Worm (Caenorhabditis elegans) whole organism, mixed stage, embryonic: Measurements from ENCODE around the gene F44E7.3.

ENCODE experiments used
- M03D4.4 ChIP-seq: sonication (generic microtip); optimal IDR thresholded peaks from 2 replicates; lab custom pipeline; 2017; ENCODE audit warnings: mild to moderate bottlenecking, missing genetic modification characterization, missing compliant biosample characterization
- bed-3 ChIP-seq: fragments of 200-800 bp; sonication (Bioruptor generic); optimal IDR thresholded peaks from 3 replicates; lab custom pipeline; 2018; ENCODE audit warnings: mild to moderate bottlenecking, missing genetic modification characterization, moderate library complexity, missing compliant biosample characterization
- blmp-1 ChIP-seq: fragments of 150-350 bp; optimal IDR thresholded peaks from 2 replicates; lab custom pipeline; 2014; ENCODE audit warnings: missing biosample characterization, missing genetic modification characterization
- ceh-39 ChIP-seq: fragments of 150-350 bp; optimal IDR thresholded peaks from 2 replicates; lab custom pipeline; 2014; ENCODE audit warnings: missing biosample characterization, missing genetic modification characterization
- ceh-43 ChIP-seq: fragments of 200-800 bp; sonication (Bioruptor generic); optimal IDR thresholded peaks from 2 replicates; lab custom pipeline; 2018; ENCODE audit warnings: mild to moderate bottlenecking, missing genetic modification characterization, moderate library complexity, missing compliant biosample characterization
- ceh-83 ChIP-seq: fragments of 200-800 bp; sonication (Bioruptor generic); optimal IDR thresholded peaks from 2 replicates; lab custom pipeline; 2018; ENCODE audit warnings: mild to moderate bottlenecking, missing genetic modification characterization, missing compliant biosample characterization
- ces-1 ChIP-seq: fragments of 150-350 bp; optimal IDR thresholded peaks from 2 replicates; lab custom pipeline; 2014; ENCODE audit warnings: missing biosample characterization, missing genetic modification reagents, missing genetic modification characterization
- cnd-1 ChIP-seq: fragments of 200-800 bp; sonication (Bioruptor generic); optimal IDR thresholded peaks from 2 replicates; lab custom pipeline; 2018; ENCODE audit warnings: mild to moderate bottlenecking, missing genetic modification characterization, missing compliant biosample characterization
- drap-1 ChIP-seq: fragments of 200-800 bp; sonication (Bioruptor generic); optimal IDR thresholded peaks from 3 replicates; lab custom pipeline; 2018; ENCODE audit warnings: mild to moderate bottlenecking, missing genetic modification characterization, missing compliant biosample characterization
- elt-1 ChIP-seq: sonication (generic microtip); optimal IDR thresholded peaks from 2 replicates; lab custom pipeline; 2017; ENCODE audit warnings: missing genetic modification characterization, mild to moderate bottlenecking, missing compliant biosample characterization, antibody characterized with exemption, moderate library complexity, borderline replicate concordance; ENCODE audit not compliant: insufficient read depth
- elt-3 ChIP-seq: fragments of 150-350 bp; optimal IDR thresholded peaks from 2 replicates; lab custom pipeline; 2014; ENCODE audit warnings: missing biosample characterization, missing genetic modification characterization
- flh-1 ChIP-seq: fragments of 200-800 bp; sonication (Bioruptor generic); optimal IDR thresholded peaks from 2 replicates; lab custom pipeline; 2018; ENCODE audit warnings: mild to moderate bottlenecking, missing genetic modification characterization, moderate library complexity, missing compliant biosample characterization
- hlh-1 ChIP-seq: fragments of 150-350 bp; optimal IDR thresholded peaks from 2 replicates; lab custom pipeline; 2014; ENCODE audit warnings: missing biosample characterization, missing genetic modification reagents, missing genetic modification characterization
- lin-13 ChIP-seq: fragments of 150-350 bp; optimal IDR thresholded peaks from 2 replicates; lab custom pipeline; 2014; ENCODE audit warnings: missing biosample characterization, missing genetic modification characterization
- lin-32 ChIP-seq: fragments of 200-800 bp; sonication (Bioruptor generic); optimal IDR thresholded peaks from 2 replicates; lab custom pipeline; 2018; ENCODE audit warnings: mild to moderate bottlenecking, missing genetic modification characterization, missing compliant biosample characterization
- lsy-2 ChIP-seq: fragments of 150-350 bp; optimal IDR thresholded peaks from 2 replicates; lab custom pipeline; 2014; ENCODE audit warnings: missing biosample characterization, missing genetic modification characterization
- mab-5 ChIP-seq: fragments of 150-350 bp; optimal IDR thresholded peaks from 2 replicates; lab custom pipeline; 2014; ENCODE audit warnings: missing biosample characterization, missing genetic modification characterization
- mep-1 ChIP-seq: fragments of 150-350 bp; optimal IDR thresholded peaks from 2 replicates; lab custom pipeline; 2017; ENCODE audit warnings: missing biosample characterization, missing genetic modification reagents, missing genetic modification characterization, inconsistent platforms
- mls-2 ChIP-seq: sonication (generic microtip); optimal IDR thresholded peaks from 2 replicates; lab custom pipeline; 2016; ENCODE audit warnings: mild to moderate bottlenecking, missing genetic modification characterization, moderate library complexity, missing compliant biosample characterization
- nhr-2 ChIP-seq: fragments of 150-350 bp; optimal IDR thresholded peaks from 2 replicates; lab custom pipeline; 2014; ENCODE audit warnings: missing biosample characterization, missing genetic modification characterization
- nhr-237 ChIP-seq: fragments of 150-350 bp; optimal IDR thresholded peaks from 2 replicates; lab custom pipeline; 2014; ENCODE audit warnings: missing biosample characterization, missing genetic modification characterization
- nhr-28 ChIP-seq: fragments of 150-350 bp; optimal IDR thresholded peaks from 2 replicates; lab custom pipeline; 2014; ENCODE audit warnings: missing biosample characterization, missing genetic modification characterization
- pha-4 ChIP-seq: fragments of 150-350 bp; optimal IDR thresholded peaks from 2 replicates; lab custom pipeline; 2018; ENCODE audit warnings: missing biosample characterization, missing genetic modification reagents, missing genetic modification characterization
- sem-2 ChIP-seq: fragments of 200-800 bp; sonication (Bioruptor generic); optimal IDR thresholded peaks from 2 replicates; lab custom pipeline; 2018; ENCODE audit warnings: mild to moderate bottlenecking, missing genetic modification characterization, missing compliant biosample characterization
- snpc-4 ChIP-seq: fragments of 150-350 bp; optimal IDR thresholded peaks from 2 replicates; lab custom pipeline; 2014; ENCODE audit warnings: missing biosample characterization, missing genetic modification characterization
- tbx-8 ChIP-seq: fragments of 200-800 bp; sonication (Bioruptor generic); optimal IDR thresholded peaks from 2 replicates; lab custom pipeline; 2018; ENCODE audit warnings: mild to moderate bottlenecking, missing genetic modification characterization, moderate library complexity, missing compliant biosample characterization
- unc-120 ChIP-seq: sonication (generic microtip); optimal IDR thresholded peaks from 2 replicates; lab custom pipeline; 2017; ENCODE audit warnings: missing genetic modification characterization, missing compliant biosample characterization; ENCODE audit not compliant: poor library complexity, severe bottlenecking
- unc-62 ChIP-seq: fragments of 150-350 bp; optimal IDR thresholded peaks from 2 replicates; lab custom pipeline; 2014; ENCODE audit warnings: missing biosample characterization, missing genetic modification reagents, missing genetic modification characterization
- zip-8 ChIP-seq: fragments of 150-350 bp; optimal IDR thresholded peaks from 2 replicates; lab custom pipeline; 2014; ENCODE audit warnings: missing biosample characterization, missing genetic modification characterization
- ztf-11 ChIP-seq: fragments of 150-350 bp; optimal IDR thresholded peaks from 2 replicates; lab custom pipeline; 2014; ENCODE audit warnings: missing biosample characterization, missing genetic modification characterization

F44E7.3 gene

ce11 chrV:5780713-5781360 is 9.1 kb downstream of the F44E7.3 start, which contains the start of gene F44E7.5:
TSS of gene F44E7.5 (minus strand) at chrV:5780922.
- TF ChIP-seq ceh-39 (tag; lab: Kevin White, UChicago) (peak; percentile 37), lsy-2 (peak; percentile 20), ces-1 (peak; percentile 2), nhr-28 (tag; lab: Kevin White, UChicago) (no peak), zip-8 (tag; lab: Kevin White, UChicago) (peak; percentile 60), mep-1 (no peak), unc-120 (tag; lab: Kevin White, UChicago) (peak; percentile 8)

ce11 chrV:5782687-5783086 is 10.9 kb downstream of the F44E7.3 start, which contains the start of gene fbxa-183:
TSS of gene fbxa-183 (minus strand) at chrV:5782787.
- no peak for TF ChIP-seq bed-3 (GFP tag; lab: Kevin White, UChicago)
- no peak for TF ChIP-seq M03D4.4
- no peak for TF ChIP-seq sem-2
- no peak for TF ChIP-seq elt-1 (tag; lab: Kevin White, UChicago)
- TF ChIP-seq lsy-2: no peak
- TF ChIP-seq ceh-43 (GFP tag; lab: Kevin White, UChicago): no peak
- no peak for TF ChIP-seq hlh-1 (tag; lab: Kevin White, UChicago)

ce11 chrV:5785372-5785771 is 13.6 kb downstream of the F44E7.3 start, which contains the start of gene F44E7.7:
TSS of gene F44E7.7 (minus strand) at chrV:5785472.
- TF ChIP-seq hlh-1 (tag; lab: Kevin White, UChicago) (no peak), ceh-83 (no peak), lsy-2 (no peak), flh-1 (GFP tag; lab: Kevin White, UChicago) (no peak), ces-1 (no peak), nhr-2 (tag; lab: Kevin White, UChicago) (no peak), ztf-11 (tag; lab: Kevin White, UChicago) (no peak), elt-3 (tag; lab: Kevin White, UChicago) (no peak), mab-5 (tag; lab: Kevin White, UChicago) (no peak), cnd-1 (no peak), drap-1 (GFP tag; lab: Kevin White, UChicago) (no peak), sem-2 (no peak), unc-120 (tag; lab: Kevin White, UChicago) (no peak), ceh-43 (GFP tag; lab: Kevin White, UChicago) (no peak), nhr-237 (tag; lab: Kevin White, UChicago) (no peak)
- TF ChIP-seq, all 35 proteins: peak for 0

- TF ChIP-seq mep-1 (no peak), ceh-83 (no peak), nhr-28 (tag; lab: Kevin White, UChicago) (no peak), pha-4 (no peak), lin-13 (no peak), flh-1 (GFP tag; lab: Kevin White, UChicago) (no peak), blmp-1 (tag; lab: Kevin White, UChicago) (no peak), unc-62 (GFP tag; lab: Kevin White, UChicago) (no peak), ceh-39 (tag; lab: Kevin White, UChicago) (no peak), ceh-43 (GFP tag; lab: Kevin White, UChicago) (no peak), tbx-8 (GFP tag; lab: Kevin White, UChicago) (no peak), lin-32 (GFP tag; lab: Kevin White, UChicago) (no peak), bed-3 (GFP tag; lab: Kevin White, UChicago) (no peak), elt-1 (tag; lab: Kevin White, UChicago) (no peak), unc-120 (tag; lab: Kevin White, UChicago) (no peak), zip-8 (tag; lab: Kevin White, UChicago) (no peak), snpc-4 (tag; lab: Kevin White, UChicago) (no peak), M03D4.4 (no peak), mls-2 (tag; lab: Kevin White, UChicago) (no peak), sem-2 (no peak)
Observed at ce11 chrV:5788650-5789049, 16.9 kb downstream of the F44E7.3 start.
